Fruit fly (Drosophila melanogaster) whole organism, embryonic: ENCODE results near the gene CG18473.

Experiments
- Aef1 ChIP-seq: fragments of 200-800 bp; sonication (Bioruptor generic); IDR thresholded peaks from 3 replicates; pipeline ENCODE4 v1.3.6; 2022; ENCODE audit warnings: missing biosample characterization, missing genetic modification characterization
- Antp ChIP-seq: fragments of 200-800 bp; sonication (Bioruptor generic); optimal IDR thresholded peaks from 3 replicates; lab custom pipeline; 2016; ENCODE audit warnings: missing biosample characterization, missing genetic modification characterization
- CG10274 ChIP-seq: fragments of 200-800 bp; sonication (Bioruptor generic); optimal IDR thresholded peaks from 3 replicates; lab custom pipeline; 2017; ENCODE audit warnings: missing biosample characterization, mild to moderate bottlenecking, missing genetic modification characterization
- CG10366 ChIP-seq: fragments of 200-800 bp; sonication (Bioruptor generic); IDR thresholded peaks from 2 replicates; pipeline ENCODE4 v1.3.6; 2022; ENCODE audit warnings: missing biosample characterization, missing genetic modification characterization
- CG10654 ChIP-seq: fragments of 200-800 bp; sonication (Bioruptor generic); optimal IDR thresholded peaks from 2 replicates; lab custom pipeline; 2016; ENCODE audit warnings: missing biosample characterization, missing genetic modification characterization
- CG10979 ChIP-seq: fragments of 200-800 bp; sonication (Bioruptor generic); optimal IDR thresholded peaks from 2 replicates; lab custom pipeline; 2018; ENCODE audit warnings: missing biosample characterization, mild to moderate bottlenecking, missing genetic modification characterization, moderate library complexity
- CG11247 ChIP-seq: fragments of 200-800 bp; sonication (Bioruptor generic); IDR thresholded peaks from 2 replicates; pipeline ENCODE4 v1.3.6; 2022; ENCODE audit warnings: missing biosample characterization, missing genetic modification characterization
- CG12071 ChIP-seq: fragments of 200-800 bp; sonication (Bioruptor generic); optimal IDR thresholded peaks from 3 replicates; lab custom pipeline; 2018; ENCODE audit warnings: missing biosample characterization, mild to moderate bottlenecking, missing genetic modification characterization
- CG12391 ChIP-seq: fragments of 200-800 bp; sonication (Bioruptor generic); optimal IDR thresholded peaks from 3 replicates; lab custom pipeline; 2018; ENCODE audit warnings: missing biosample characterization, mild to moderate bottlenecking, missing genetic modification characterization, moderate library complexity
- CG14667 ChIP-seq: fragments of 200-800 bp; sonication (Bioruptor generic); IDR thresholded peaks from 2 replicates; pipeline ENCODE4 v1.3.6; 2022; ENCODE audit warnings: missing biosample characterization, missing genetic modification characterization
- CG15073 ChIP-seq: fragments of 200-800 bp; sonication (Bioruptor generic); optimal IDR thresholded peaks from 2 replicates; lab custom pipeline; 2016; ENCODE audit warnings: missing biosample characterization, missing genetic modification characterization
- CG1529 ChIP-seq: fragments of 200-800 bp; sonication (Bioruptor generic); optimal IDR thresholded peaks from 3 replicates; lab custom pipeline; 2018; ENCODE audit warnings: missing biosample characterization, missing genetic modification characterization
- CG15601 ChIP-seq: fragments of 200-800 bp; sonication (Bioruptor generic); optimal IDR thresholded peaks from 3 replicates; lab custom pipeline; 2019; ENCODE audit warnings: missing biosample characterization, mild to moderate bottlenecking, missing genetic modification characterization, moderate library complexity
- CG3065 ChIP-seq: fragments of 200-800 bp; sonication (Bioruptor generic); optimal IDR thresholded peaks from 2 replicates; lab custom pipeline; 2016; ENCODE audit warnings: missing biosample characterization, missing genetic modification characterization
- CG31224 ChIP-seq: fragments of 200-800 bp; sonication (Bioruptor generic); IDR thresholded peaks from 2 replicates; pipeline ENCODE4 v1.3.6; 2022; ENCODE audit warnings: missing biosample characterization, missing genetic modification characterization
- CG3281 ChIP-seq: fragments of 200-800 bp; sonication (Bioruptor generic); optimal IDR thresholded peaks from 3 replicates; lab custom pipeline; 2017; ENCODE audit warnings: missing biosample characterization, mild to moderate bottlenecking, missing genetic modification characterization
- CG34422 ChIP-seq: fragments of 200-800 bp; sonication (Bioruptor generic); IDR thresholded peaks from 3 replicates; pipeline ENCODE4 v1.3.6; 2022; ENCODE audit warnings: missing biosample characterization, missing genetic modification characterization
- CG3726 ChIP-seq: fragments of 200-800 bp; sonication (Bioruptor generic); IDR thresholded peaks from 3 replicates; pipeline ENCODE4, ENCODE4 v1.3.6; 2022; ENCODE audit warnings: missing biosample characterization, missing genetic modification characterization
- CG3838 ChIP-seq: fragments of 200-800 bp; sonication (Bioruptor generic); optimal IDR thresholded peaks from 3 replicates; lab custom pipeline; 2016; ENCODE audit warnings: missing biosample characterization, missing genetic modification characterization
- CG4404 ChIP-seq: fragments of 200-800 bp; sonication (Bioruptor generic); IDR thresholded peaks from 2 replicates; pipeline ENCODE4 v1.3.6; 2022; ENCODE audit warnings: missing biosample characterization, missing genetic modification characterization
- CG4854 ChIP-seq: fragments of 200-800 bp; sonication (Bioruptor generic); optimal IDR thresholded peaks from 2 replicates; lab custom pipeline; 2016; ENCODE audit warnings: missing biosample characterization, missing genetic modification characterization, inconsistent platforms
- CG7745 ChIP-seq: fragments of 200-800 bp; sonication (Bioruptor generic); optimal IDR thresholded peaks from 2 replicates; lab custom pipeline; 2018; ENCODE audit warnings: missing biosample characterization, mild to moderate bottlenecking, missing genetic modification characterization, moderate library complexity
- CG8290 ChIP-seq, 3 experiments: fragments of 200-800 bp; sonication (Bioruptor generic); optimal IDR thresholded peaks; 2 replicates each; lab custom pipeline; 2016 to 2019; ENCODE audit warnings: missing biosample characterization in 3 of 3, missing genetic modification characterization in 3 of 3, mild to moderate bottlenecking in 2 of 3, moderate library complexity in 1 of 3
- CG8478 ChIP-seq: fragments of >200 bp; optimal IDR thresholded peaks from 2 replicates; lab custom pipeline; 2018
- HLH54F ChIP-seq: fragments of 200-800 bp; sonication (Bioruptor generic); optimal IDR thresholded peaks from 3 replicates; lab custom pipeline; 2016; ENCODE audit warnings: missing biosample characterization, missing genetic modification characterization
- Med ChIP-seq: fragments of 200-800 bp; sonication (Bioruptor generic); peaks from one replicate; lab custom pipeline; 2016; ENCODE audit warnings: missing biosample characterization, missing genetic modification characterization, mild to moderate bottlenecking, inconsistent platforms, moderate library complexity
- NFAT ChIP-seq: fragments of 200-800 bp; sonication (Bioruptor generic); IDR thresholded peaks from 2 replicates; pipeline ENCODE4 v1.3.6; 2022; ENCODE audit warnings: missing biosample characterization, missing genetic modification characterization
- Optix ChIP-seq: fragments of 200-800 bp; sonication (Bioruptor generic); IDR thresholded peaks from 3 replicates; pipeline ENCODE4 v1.3.6; 2022; ENCODE audit warnings: missing biosample characterization, missing genetic modification characterization
- Scr ChIP-seq: fragments of 200-800 bp; sonication (Bioruptor generic); IDR thresholded peaks from 2 replicates; pipeline ENCODE4 v1.3.6; 2022; ENCODE audit warnings: missing biosample characterization, missing genetic modification characterization; ENCODE audit not compliant: partially characterized antibody
- Ssrp ChIP-seq: fragments of 200-800 bp; sonication (Bioruptor generic); optimal IDR thresholded peaks from 2 replicates; lab custom pipeline; 2018; ENCODE audit warnings: missing biosample characterization, mild to moderate bottlenecking, missing genetic modification characterization, moderate library complexity
- Vsx1 ChIP-seq: fragments of 200-800 bp; sonication (Bioruptor generic); optimal IDR thresholded peaks from 2 replicates; lab custom pipeline; 2017; ENCODE audit warnings: missing biosample characterization, mild to moderate bottlenecking, missing genetic modification characterization, missing genetic modification reagents
- aop ChIP-seq: fragments of 200-800 bp; sonication (Bioruptor generic); IDR thresholded peaks from 2 replicates; pipeline ENCODE4 v1.3.6; 2022; ENCODE audit warnings: missing biosample characterization, missing genetic modification characterization
- ci ChIP-seq: fragments of 200-800 bp; sonication (Bioruptor generic); IDR thresholded peaks from 3 replicates; pipeline ENCODE4 v1.3.6; 2022; ENCODE audit warnings: missing biosample characterization, missing genetic modification characterization
- da ChIP-seq: fragments of 200-800 bp; sonication (Bioruptor generic); optimal IDR thresholded peaks from 2 replicates; lab custom pipeline; 2016; ENCODE audit warnings: missing biosample characterization, missing genetic modification characterization
- dmrt11E ChIP-seq: fragments of 200-800 bp; sonication (Bioruptor generic); optimal IDR thresholded peaks from 3 replicates; lab custom pipeline; 2018; ENCODE audit warnings: missing biosample characterization, mild to moderate bottlenecking, missing genetic modification characterization, moderate library complexity
- exex ChIP-seq: fragments of 200-800 bp; sonication (Bioruptor generic); optimal IDR thresholded peaks from 4 replicates; lab custom pipeline; 2018; ENCODE audit warnings: missing biosample characterization, mild to moderate bottlenecking, missing genetic modification characterization, moderate library complexity
- gce ChIP-seq: fragments of 200-800 bp; sonication (Bioruptor generic); IDR thresholded peaks from 3 replicates; pipeline ENCODE4 v1.3.6; 2022; ENCODE audit warnings: missing biosample characterization, missing genetic modification characterization
- gro ChIP-seq: fragments of 200-800 bp; sonication (Bioruptor generic); optimal IDR thresholded peaks from 2 replicates; lab custom pipeline; 2016; ENCODE audit warnings: missing biosample characterization, missing genetic modification characterization
- gsb ChIP-seq: fragments of 200-800 bp; sonication (Bioruptor generic); IDR thresholded peaks from 2 replicates; pipeline ENCODE4 v1.3.6; 2022; ENCODE audit warnings: missing biosample characterization, missing genetic modification characterization
- gt ChIP-seq: fragments of 200-800 bp; sonication (Bioruptor generic); IDR thresholded peaks from 2 replicates; pipeline ENCODE4 v1.3.6; 2022; ENCODE audit warnings: missing biosample characterization, missing genetic modification characterization
- inv ChIP-seq: fragments of 200-800 bp; sonication (Bioruptor generic); IDR thresholded peaks from 2 replicates; pipeline ENCODE4 v1.3.6; 2022; ENCODE audit warnings: missing biosample characterization, missing genetic modification characterization; ENCODE audit not compliant: partially characterized antibody
- kni ChIP-seq: fragments of 200-800 bp; sonication (Bioruptor generic); optimal IDR thresholded peaks from 3 replicates; lab custom pipeline; 2017; ENCODE audit warnings: mild to moderate bottlenecking, missing biosample characterization, missing genetic modification reagents, missing genetic modification characterization
- pfk ChIP-seq: fragments of 200-800 bp; sonication (Bioruptor generic); optimal IDR thresholded peaks from 2 replicates; lab custom pipeline; 2018; ENCODE audit warnings: missing biosample characterization, mild to moderate bottlenecking, missing genetic modification characterization, moderate library complexity
- pum ChIP-seq: fragments of 200-800 bp; sonication (Bioruptor generic); optimal IDR thresholded peaks from 2 replicates; lab custom pipeline; 2016; ENCODE audit warnings: missing biosample characterization, missing genetic modification characterization
- ranshi ChIP-seq: fragments of 200-800 bp; sonication (Bioruptor generic); IDR thresholded peaks from 2 replicates; pipeline ENCODE4 v1.3.6; 2022; ENCODE audit warnings: missing biosample characterization, missing genetic modification characterization
- slou ChIP-seq: fragments of 200-800 bp; sonication (Bioruptor generic); optimal IDR thresholded peaks from 3 replicates; lab custom pipeline; 2016; ENCODE audit warnings: missing biosample characterization, missing genetic modification characterization
- trem ChIP-seq: fragments of 200-800 bp; optimal IDR thresholded peaks from 3 replicates; lab custom pipeline; 2019; ENCODE audit warnings: missing biosample characterization, mild to moderate bottlenecking, missing genetic modification characterization, moderate library complexity
- tup ChIP-seq: fragments of 200-800 bp; sonication (Bioruptor generic); optimal IDR thresholded peaks from 2 replicates; lab custom pipeline; 2016; ENCODE audit warnings: missing biosample characterization, mild to moderate bottlenecking, missing genetic modification characterization, moderate library complexity
- vnd ChIP-seq: fragments of 200-800 bp; sonication (Bioruptor generic); IDR thresholded peaks from 3 replicates; pipeline ENCODE4 v1.3.6; 2022; ENCODE audit warnings: missing biosample characterization, missing genetic modification characterization; ENCODE audit not compliant: partially characterized antibody
- vvl ChIP-seq: fragments of 200-800 bp; sonication (Bioruptor generic); IDR thresholded peaks from 2 replicates; pipeline ENCODE4 v1.3.6; 2022; ENCODE audit warnings: missing biosample characterization, missing genetic modification characterization

CG18473 gene

dm6 chr3R:9378644-9379411 lies 15.7 kb downstream of the CG18473 start (continued):
- TF ChIP-seq CG10274, result no peak
- TF ChIP-seq ci (GFP tag; lab: Robert Waterston, UW), result no peak
- TF ChIP-seq Aef1 (GFP tag; lab: Robert Waterston, UW), result no peak
- no peak for TF ChIP-seq inv (GFP tag; lab: Robert Waterston, UW)
- peak; percentile 80 for TF ChIP-seq CG4404 (GFP tag; lab: Robert Waterston, UW)
- peak; percentile 76 for TF ChIP-seq CG12391 (tag; lab: Kevin White, UChicago)
- TF ChIP-seq Med, result peak; percentile 88
- TF ChIP-seq CG4854 (GFP tag; lab: Kevin White, UChicago), result no peak
- TF ChIP-seq slou (GFP tag; lab: Kevin White, UChicago), result no peak
- TF ChIP-seq gsb (GFP tag; lab: Robert Waterston, UW), result no peak
- TF ChIP-seq Optix (GFP tag; lab: Robert Waterston, UW), result 0 out of 3 replicates have a peak, but pooled peaks have one; percentile 19
- TF ChIP-seq NFAT, result no peak
- TF ChIP-seq CG1529 (GFP tag; lab: Kevin White, UChicago), result peak; percentile 36
- peak; percentile 61 for TF ChIP-seq Ssrp (tag; lab: Kevin White, UChicago)
- TF ChIP-seq trem (tag; lab: Kevin White, UChicago), result peak; percentile 85
- peak; percentile 87 for TF ChIP-seq CG10979
- TF ChIP-seq ranshi (GFP tag; lab: Robert Waterston, UW), result peak; percentile 32; the same call in 1 of the 2 replicates
- no peak for TF ChIP-seq gt (GFP tag; lab: Robert Waterston, UW)
- peak; percentile 20 for TF ChIP-seq CG3281 (GFP tag; lab: Kevin White, UChicago)
- no peak for TF ChIP-seq pfk (GFP tag; lab: Kevin White, UChicago)
- TF ChIP-seq CG34422 (GFP tag; lab: Robert Waterston, UW), result no peak
- TF ChIP-seq Scr (GFP tag; lab: Robert Waterston, UW), result no peak
- peak; percentile 26 for TF ChIP-seq pum (GFP tag; lab: Kevin White, UChicago)
- TF ChIP-seq CG8478 (lab: Kevin White, UChicago), result no peak
- no peak for TF ChIP-seq tup (GFP tag; lab: Kevin White, UChicago)
- TF ChIP-seq vnd, result 0 out of 3 replicates have a peak, but pooled peaks have one; percentile 24
- no peak for TF ChIP-seq CG12071 (GFP tag; lab: Kevin White, UChicago)
- TF ChIP-seq CG15601 (tag; lab: Kevin White, UChicago), result peak; percentile 78
- TF ChIP-seq Antp, result no peak
- TF ChIP-seq gro (GFP tag; lab: Kevin White, UChicago), result no peak
- no peak for TF ChIP-seq CG14667
- peak; percentile 58 for TF ChIP-seq vvl (GFP tag; lab: Robert Waterston, UW)
- TF ChIP-seq CG3838 (GFP tag; lab: Kevin White, UChicago), result no peak
- TF ChIP-seq aop (GFP tag; lab: Robert Waterston, UW), result no peak
- TF ChIP-seq CG7745, result peak; percentile 51
- no peak for TF ChIP-seq CG15073 (GFP tag; lab: Kevin White, UChicago)
- peak; percentile 31 for TF ChIP-seq CG8290 (GFP tag; optimal IDR thresholded peaks at IDR 0.05; lab: Kevin White, UChicago)
- peak in 1 of 2 experiments; percentile 37 for TF ChIP-seq CG8290 (tag; optimal IDR thresholded peaks at IDR 0.05; lab: Kevin White, UChicago)
- TF ChIP-seq CG31224 (GFP tag; lab: Robert Waterston, UW), result no peak
- peak; percentile 90 for TF ChIP-seq kni (GFP tag; lab: Kevin White, UChicago)
- no peak for TF ChIP-seq exex (tag; lab: Kevin White, UChicago)
- no peak for TF ChIP-seq da (GFP tag; lab: Kevin White, UChicago)
- 0 out of 2 replicates have a peak, but pooled peaks have one; percentile 7 for TF ChIP-seq CG11247
- no peak for TF ChIP-seq CG10366
- peak; percentile 11 for TF ChIP-seq CG10654 (GFP tag; lab: Kevin White, UChicago)
- TF ChIP-seq dmrt11E (tag; lab: Kevin White, UChicago), result peak; percentile 93
- TF ChIP-seq CG3726, result no peak
- peak; percentile 6 for TF ChIP-seq CG3065 (GFP tag; lab: Kevin White, UChicago)
- no peak for TF ChIP-seq HLH54F
- TF ChIP-seq gce (GFP tag; lab: Robert Waterston, UW), result no peak
- TF ChIP-seq Vsx1 (GFP tag; lab: Kevin White, UChicago), result peak; percentile 46
